Fruit fly (Drosophila melanogaster) Kc167 (cell line): Measurements from ENCODE around the gene CG44385.

Source experiments
- Myc ChIP-seq: fragments of >200 bp; optimal IDR thresholded peaks from 2 replicates; lab custom pipeline; 2017; ENCODE audit warnings: missing external identifiers
- Sin3A ChIP-seq: fragments of >200 bp; optimal IDR thresholded peaks from 2 replicates; lab custom pipeline; 2018; ENCODE audit warnings: missing external identifiers
- h ChIP-seq: fragments of >200 bp; optimal IDR thresholded peaks from 3 replicates; lab custom pipeline; 2018; ENCODE audit warnings: missing external identifiers
- insv ChIP-seq: fragments of >200 bp; optimal IDR thresholded peaks from 3 replicates; lab custom pipeline; 2018; ENCODE audit warnings: missing external identifiers
- psq ChIP-seq: fragments of >200 bp; optimal IDR thresholded peaks from 2 replicates; lab custom pipeline; 2017; ENCODE audit warnings: missing external identifiers

dm6 chrX:11141785-11142591, 9.8 kb upstream of the CG44385 start, which contains the start of the genes CG15199 and CG15202:
- TF ChIP-seq Myc (lab: Kevin White, UChicago) (no peak), psq (lab: Kevin White, UChicago) (no peak), insv (lab: Kevin White, UChicago) (no peak), h (lab: Kevin White, UChicago) (no peak), Sin3A (no peak)
